Fruit fly (Drosophila melanogaster) whole organism, prepupa: ENCODE data around the gene CG4259.

Experiments
- CG10631 ChIP-seq: fragments of 200-800 bp; sonication (Bioruptor generic); optimal IDR thresholded peaks from 2 replicates; lab custom pipeline; 2016; ENCODE audit warnings: missing biosample characterization, missing genetic modification characterization
- CG10669 ChIP-seq: fragments of 200-800 bp; sonication (Bioruptor generic); optimal IDR thresholded peaks from 3 replicates; lab custom pipeline; 2018; ENCODE audit warnings: missing biosample characterization, mild to moderate bottlenecking, missing genetic modification characterization, moderate library complexity
- CG11762 ChIP-seq: fragments of 200-800 bp; sonication (Bioruptor generic); optimal IDR thresholded peaks from 3 replicates; lab custom pipeline; 2016; ENCODE audit warnings: missing biosample characterization, missing genetic modification characterization; ENCODE audit not compliant: insufficient read depth
- CG15336 ChIP-seq: fragments of 200-800 bp; sonication (Bioruptor generic); IDR thresholded peaks from 2 replicates; pipeline ENCODE4 v1.3.6; 2022; ENCODE audit warnings: missing biosample characterization, missing genetic modification characterization
- CG3032 ChIP-seq: fragments of 200-800 bp; optimal IDR thresholded peaks from 2 replicates; lab custom pipeline; 2019; ENCODE audit warnings: missing biosample characterization, mild to moderate bottlenecking, missing genetic modification characterization, moderate library complexity
- CG31627 ChIP-seq: fragments of 200-800 bp; sonication (Bioruptor generic); optimal IDR thresholded peaks from 3 replicates; lab custom pipeline; 2016; ENCODE audit warnings: missing biosample characterization, missing genetic modification characterization
- CG32006 ChIP-seq: fragments of 200-800 bp; sonication (Bioruptor generic); optimal IDR thresholded peaks from 3 replicates; lab custom pipeline; 2017; ENCODE audit warnings: missing biosample characterization, mild to moderate bottlenecking, missing genetic modification characterization
- CG3919 ChIP-seq: fragments of 200-800 bp; sonication (Bioruptor generic); optimal IDR thresholded peaks from 3 replicates; lab custom pipeline; 2016; ENCODE audit warnings: missing biosample characterization, missing genetic modification characterization
- CG4318 ChIP-seq: fragments of 200-800 bp; sonication (Bioruptor generic); optimal IDR thresholded peaks from 3 replicates; lab custom pipeline; 2017; ENCODE audit warnings: missing biosample characterization, mild to moderate bottlenecking, missing genetic modification characterization
- CG6792 ChIP-seq: fragments of 200-800 bp; sonication (Bioruptor generic); optimal IDR thresholded peaks from 3 replicates; lab custom pipeline; 2016; ENCODE audit warnings: missing biosample characterization, missing genetic modification characterization
- CG6808 ChIP-seq: fragments of 200-800 bp; sonication (Bioruptor generic); optimal IDR thresholded peaks from 3 replicates; lab custom pipeline; 2017; ENCODE audit warnings: missing biosample characterization, missing genetic modification characterization, mild to moderate bottlenecking, moderate library complexity, missing genetic modification reagents
- CG6854 ChIP-seq: fragments of 200-800 bp; sonication (Bioruptor generic); optimal IDR thresholded peaks from 2 replicates; lab custom pipeline; 2017; ENCODE audit warnings: missing biosample characterization, mild to moderate bottlenecking, missing genetic modification characterization
- CG7368 ChIP-seq: fragments of 200-800 bp; sonication (Bioruptor generic); optimal IDR thresholded peaks from 3 replicates; lab custom pipeline; 2016; ENCODE audit warnings: missing biosample characterization, missing genetic modification characterization
- CG8119 ChIP-seq: fragments of 200-800 bp; sonication (Bioruptor generic); IDR thresholded peaks from 3 replicates; pipeline ENCODE4 v1.3.6; 2022; ENCODE audit warnings: missing biosample characterization, missing genetic modification characterization
- Eip75B ChIP-seq: fragments of 200-800 bp; sonication (Bioruptor generic); optimal IDR thresholded peaks from 3 replicates; lab custom pipeline; 2016; ENCODE audit warnings: missing biosample characterization, missing genetic modification characterization
- Eip78C ChIP-seq: fragments of 200-800 bp; sonication (Bioruptor generic); peaks from one replicate; lab custom pipeline; 2016; ENCODE audit warnings: missing biosample characterization, missing genetic modification characterization
- Ets21C ChIP-seq: fragments of 200-800 bp; sonication (Bioruptor generic); optimal IDR thresholded peaks from 3 replicates; lab custom pipeline; 2016; ENCODE audit warnings: missing biosample characterization, missing genetic modification characterization
- Ets96B ChIP-seq: fragments of 200-800 bp; optimal IDR thresholded peaks from 2 replicates; lab custom pipeline; 2019; ENCODE audit warnings: missing biosample characterization, mild to moderate bottlenecking, missing genetic modification characterization, moderate library complexity
- Hr38 ChIP-seq: sonication (Bioruptor generic); optimal IDR thresholded peaks from 2 replicates; lab custom pipeline; 2016; ENCODE audit warnings: missing biosample characterization, missing genetic modification characterization
- Hr4 ChIP-seq: fragments of 200-800 bp; sonication (Bioruptor generic); optimal IDR thresholded peaks from 3 replicates; lab custom pipeline; 2016; ENCODE audit warnings: missing biosample characterization, missing genetic modification characterization
- Lpt ChIP-seq: fragments of 200-800 bp; sonication (Bioruptor generic); optimal IDR thresholded peaks from 3 replicates; lab custom pipeline; 2016; ENCODE audit warnings: missing biosample characterization, missing genetic modification characterization
- OdsH ChIP-seq: fragments of 200-800 bp; sonication (Bioruptor generic); optimal IDR thresholded peaks from 3 replicates; lab custom pipeline; 2016; ENCODE audit warnings: missing biosample characterization, missing genetic modification characterization
- Smox ChIP-seq: fragments of 200-800 bp; sonication (Bioruptor generic); optimal IDR thresholded peaks from 3 replicates; lab custom pipeline; 2016; ENCODE audit warnings: missing biosample characterization, missing genetic modification characterization
- Sox102F ChIP-seq: fragments of 200-800 bp; sonication (Bioruptor generic); optimal IDR thresholded peaks from 2 replicates; lab custom pipeline; 2016; ENCODE audit warnings: missing biosample characterization, mild to moderate bottlenecking, missing genetic modification characterization
- Sox14 ChIP-seq: fragments of 200-800 bp; sonication (Bioruptor generic); optimal IDR thresholded peaks from 3 replicates; lab custom pipeline; 2016; ENCODE audit warnings: missing biosample characterization, missing genetic modification characterization
- Sox15 ChIP-seq: fragments of 200-800 bp; sonication (Bioruptor generic); optimal IDR thresholded peaks from 3 replicates; lab custom pipeline; 2016; ENCODE audit warnings: missing biosample characterization, missing genetic modification characterization
- achi ChIP-seq: fragments of 200-800 bp; sonication (Bioruptor generic); optimal IDR thresholded peaks from 3 replicates; lab custom pipeline; 2016; ENCODE audit warnings: missing biosample characterization, missing genetic modification characterization
- acj6 ChIP-seq: fragments of 200-800 bp; sonication (Bioruptor generic); optimal IDR thresholded peaks from 3 replicates; lab custom pipeline; 2016; ENCODE audit warnings: missing biosample characterization, missing genetic modification characterization
- dsx ChIP-seq: fragments of 200-800 bp; optimal IDR thresholded peaks from 3 replicates; lab custom pipeline; 2019; ENCODE audit warnings: missing biosample characterization, mild to moderate bottlenecking, missing genetic modification characterization, moderate library complexity; ENCODE audit not compliant: poor library complexity, severe bottlenecking
- eg ChIP-seq: fragments of 200-800 bp; sonication (Bioruptor generic); IDR thresholded peaks from 3 replicates; pipeline ENCODE4 v1.3.6; 2022; ENCODE audit warnings: missing biosample characterization, missing genetic modification characterization
- fkh ChIP-seq: fragments of 200-800 bp; sonication (Bioruptor generic); optimal IDR thresholded peaks from 3 replicates; lab custom pipeline; 2017; ENCODE audit warnings: missing biosample characterization, mild to moderate bottlenecking, missing genetic modification characterization, moderate library complexity
- net ChIP-seq: fragments of 200-800 bp; sonication (Bioruptor generic); optimal IDR thresholded peaks from 3 replicates; lab custom pipeline; 2016; ENCODE audit warnings: missing biosample characterization, missing genetic modification characterization
- pdm3 ChIP-seq: fragments of 200-800 bp; sonication (Bioruptor generic); optimal IDR thresholded peaks from 3 replicates; lab custom pipeline; 2016; ENCODE audit warnings: missing biosample characterization, missing genetic modification characterization
- spab ChIP-seq: fragments of 200-800 bp; sonication (Bioruptor generic); optimal IDR thresholded peaks from 2 replicates; lab custom pipeline; 2017; ENCODE audit warnings: missing biosample characterization, mild to moderate bottlenecking, missing genetic modification characterization, missing genetic modification reagents
- ss ChIP-seq, 2 experiments: fragments of 200-800 bp; sonication (Bioruptor generic); optimal IDR thresholded peaks; 2 replicates in 1 of 2; 3 replicates in 1 of 2; lab custom pipeline; 2017 to 2018; ENCODE audit warnings: mild to moderate bottlenecking in 2 of 2, missing biosample characterization in 2 of 2, missing genetic modification characterization in 2 of 2, moderate library complexity in 1 of 2
- topi ChIP-seq: fragments of 200-800 bp; sonication (Bioruptor generic); optimal IDR thresholded peaks from 3 replicates; lab custom pipeline; 2016; ENCODE audit warnings: missing biosample characterization, missing genetic modification characterization
- vri ChIP-seq: fragments of 200-800 bp; sonication (Bioruptor generic); optimal IDR thresholded peaks from 3 replicates; lab custom pipeline; 2016; ENCODE audit warnings: missing biosample characterization, mild to moderate bottlenecking, missing genetic modification characterization

Gene CG4259

DNA sequence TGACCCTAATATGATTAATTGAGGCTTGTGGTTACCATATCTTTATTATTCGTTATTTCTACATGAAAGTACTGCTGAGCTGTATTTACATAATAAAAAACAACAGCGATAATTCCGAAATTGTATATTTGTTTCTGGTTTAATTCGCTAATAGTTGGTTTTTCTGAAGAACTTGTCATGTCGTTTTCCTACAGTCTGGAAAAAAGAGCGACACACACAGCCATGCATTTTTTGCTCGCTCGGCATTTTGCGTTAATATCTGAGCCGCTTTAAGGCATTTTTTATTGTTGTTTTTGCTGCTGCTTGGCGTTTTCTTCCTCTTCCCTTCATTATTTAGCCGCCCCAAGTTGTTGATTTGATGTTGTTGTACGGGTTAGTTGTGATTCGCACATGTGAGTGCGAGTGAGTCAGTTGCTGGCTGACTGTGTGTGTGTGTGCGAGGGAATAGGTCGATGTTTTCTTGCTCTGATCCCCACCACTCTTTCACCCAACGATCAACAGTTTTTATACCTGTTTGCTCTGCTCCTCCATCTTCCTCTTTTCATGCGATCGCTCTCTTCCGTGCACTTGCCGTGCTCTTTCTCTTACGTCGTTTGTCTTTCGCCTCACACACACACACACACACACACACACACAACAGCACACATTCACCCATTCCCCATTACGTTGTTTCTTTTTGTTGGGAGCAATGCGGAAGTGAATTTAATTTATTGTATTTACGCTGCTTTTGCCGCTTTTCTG lies 46.2 kb upstream of the CG4259 start (continued):
- TF ChIP-seq acj6, result peak; percentile 52
- TF ChIP-seq CG6792, result peak; percentile 48
- no peak for TF ChIP-seq net
- peak; percentile 56 for TF ChIP-seq CG10631 (GFP tag; lab: Kevin White, UChicago)
- TF ChIP-seq Eip75B (GFP tag; lab: Kevin White, UChicago), result peak; percentile 9
- no peak for TF ChIP-seq Hr38 (GFP tag; lab: Kevin White, UChicago)
- peak; percentile 63 for TF ChIP-seq OdsH (GFP tag; lab: Kevin White, UChicago)
- peak; percentile 28 for TF ChIP-seq pdm3 (GFP tag; lab: Kevin White, UChicago)
- peak; percentile 6 for TF ChIP-seq CG31627 (GFP tag; lab: Kevin White, UChicago)
- no peak for TF ChIP-seq CG7368 (GFP tag; lab: Kevin White, UChicago)
- TF ChIP-seq CG11762, result no peak
- no peak for TF ChIP-seq fkh
- no peak for TF ChIP-seq CG3919 (GFP tag; lab: Kevin White, UChicago)
- no peak for TF ChIP-seq achi (GFP tag; lab: Kevin White, UChicago)
- TF ChIP-seq Hr4 (GFP tag; lab: Kevin White, UChicago), result no peak
- no peak for TF ChIP-seq eg (GFP tag; lab: Robert Waterston, UW)
- peak; percentile 53 for TF ChIP-seq dsx (GFP tag; lab: Kevin White, UChicago)
- peak; percentile 45 to 71 for TF ChIP-seq ss (GFP tag; optimal IDR thresholded peaks at IDR 0.05; lab: Kevin White, UChicago)
- peak; percentile 17 for TF ChIP-seq CG6808 (GFP tag; lab: Kevin White, UChicago)
- peak; percentile 47 for TF ChIP-seq Sox14 (GFP tag; lab: Kevin White, UChicago)
- TF ChIP-seq CG10669, result no peak
- TF ChIP-seq CG15336 (GFP tag; lab: Robert Waterston, UW), result peak; percentile 59; the same call in 1 of the 2 replicates
- TF ChIP-seq topi, result peak; percentile 51
- TF ChIP-seq spab (GFP tag; lab: Kevin White, UChicago), result peak; percentile 18
- TF ChIP-seq Sox15, result no peak
- peak; percentile 86 for TF ChIP-seq Eip78C (GFP tag; lab: Kevin White, UChicago)
- TF ChIP-seq CG3032, result no peak
- TF ChIP-seq Sox102F (GFP tag; lab: Kevin White, UChicago), result peak; percentile 21
- TF ChIP-seq Ets21C, result no peak
- TF ChIP-seq CG4318 (GFP tag; lab: Kevin White, UChicago), result no peak
- peak; percentile 43 for TF ChIP-seq CG6854 (GFP tag; lab: Kevin White, UChicago)

DNA sequence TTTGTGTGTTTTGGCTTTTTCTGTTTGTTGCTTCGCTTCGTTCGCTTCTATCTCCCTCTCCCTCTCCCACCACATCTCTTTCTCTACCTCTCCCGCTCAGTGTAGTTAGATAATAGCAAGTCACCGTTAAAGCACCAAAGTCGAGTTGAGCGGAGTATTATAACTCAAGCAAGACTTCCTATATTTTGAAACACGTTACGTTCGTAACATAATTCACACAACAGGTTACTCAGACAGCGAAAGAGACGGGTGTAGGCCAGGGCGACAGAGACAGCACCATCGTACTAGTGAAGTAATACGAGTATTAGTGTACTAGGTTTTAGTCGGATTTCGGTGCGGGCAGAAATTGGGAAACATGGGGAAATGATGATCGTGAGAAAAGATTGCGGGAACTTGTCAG lies 44.6 kb upstream of the CG4259 start:
- no peak for TF ChIP-seq Ets96B (tag; lab: Kevin White, UChicago)
- TF ChIP-seq fkh, result peak; percentile 16
- TF ChIP-seq Lpt (GFP tag; lab: Kevin White, UChicago), result peak; percentile 6

DNA sequence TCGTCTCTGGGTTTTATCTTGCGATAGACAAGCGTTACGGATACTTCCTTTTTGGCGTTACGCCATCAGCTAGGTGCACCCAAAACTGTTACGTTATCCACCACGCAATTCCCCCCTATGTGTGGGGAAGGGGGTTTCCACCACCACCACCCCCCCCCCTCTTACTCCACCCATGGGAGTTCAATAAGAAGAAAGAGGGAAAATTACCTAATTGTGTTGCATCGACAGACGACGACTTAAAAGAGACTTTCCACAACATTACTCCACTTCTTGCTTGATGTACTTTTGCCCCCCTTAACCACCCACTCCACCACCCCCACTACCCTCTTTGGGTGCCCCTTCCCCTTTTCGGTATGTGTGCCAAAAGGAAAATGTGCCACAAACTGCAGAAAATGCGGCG lies 44.2 kb upstream of the CG4259 start:
- no peak for TF ChIP-seq CG11762
- no peak for TF ChIP-seq CG10669
- no peak for TF ChIP-seq OdsH (GFP tag; lab: Kevin White, UChicago)
- no peak for TF ChIP-seq topi
- TF ChIP-seq CG8119 (GFP tag; lab: Robert Waterston, UW), result no peak
- TF ChIP-seq CG32006 (GFP tag; lab: Kevin White, UChicago), result no peak
- no peak for TF ChIP-seq CG3919 (GFP tag; lab: Kevin White, UChicago)
- TF ChIP-seq CG3032, result no peak
- no peak for TF ChIP-seq fkh
- TF ChIP-seq vri (GFP tag; lab: Kevin White, UChicago), result no peak
- TF ChIP-seq Smox (GFP tag; lab: Kevin White, UChicago), result no peak
- no peak for TF ChIP-seq Eip75B (GFP tag; lab: Kevin White, UChicago)
- TF ChIP-seq Hr4 (GFP tag; lab: Kevin White, UChicago), result no peak
- no peak for TF ChIP-seq achi (GFP tag; lab: Kevin White, UChicago)
- TF ChIP-seq eg (GFP tag; lab: Robert Waterston, UW), result no peak
- TF ChIP-seq, all 60 proteins: peak for 0
